Worm (Caenorhabditis elegans) whole organism, early embryonic: ENCODE results near the gene R02D3.8.

Experiments used
- B0310.2 ChIP-seq: sonication (generic microtip); optimal IDR thresholded peaks from 2 replicates; lab custom pipeline; 2016; ENCODE audit warnings: mild to moderate bottlenecking, missing genetic modification characterization, missing compliant biosample characterization
- F13C5.2 ChIP-seq: sonication (generic microtip); optimal IDR thresholded peaks from 2 replicates; lab custom pipeline; 2017; ENCODE audit warnings: mild to moderate bottlenecking, missing genetic modification characterization, inconsistent platforms, missing compliant biosample characterization
- ama-1 ChIP-seq: fragments of 150-350 bp; optimal IDR thresholded peaks from 2 replicates; lab custom pipeline; 2014
- ceh-13 ChIP-seq: fragments of 200-800 bp; sonication (Bioruptor generic); optimal IDR thresholded peaks from 2 replicates; lab custom pipeline; 2018; ENCODE audit warnings: mild to moderate bottlenecking, missing genetic modification characterization, missing compliant biosample characterization
- ceh-36 ChIP-seq: sonication (generic microtip); optimal IDR thresholded peaks from 2 replicates; lab custom pipeline; 2016; ENCODE audit warnings: missing genetic modification characterization, inconsistent platforms, missing compliant biosample characterization
- ets-7 ChIP-seq: sonication (generic microtip); optimal IDR thresholded peaks from 2 replicates; lab custom pipeline; 2016; ENCODE audit warnings: missing genotype, missing genetic modification characterization, missing compliant biosample characterization
- flt-1 ChIP-seq: fragments of 200-800 bp; sonication (Bioruptor generic); IDR thresholded peaks from 2 replicates; pipeline ENCODE4 v1.3.6; 2022; ENCODE audit warnings: missing genetic modification characterization, missing compliant biosample characterization
- hmbx-1 ChIP-seq: sonication (generic microtip); optimal IDR thresholded peaks from 2 replicates; lab custom pipeline; 2016; ENCODE audit warnings: mild to moderate bottlenecking, missing genetic modification characterization, missing compliant biosample characterization
- pes-1 ChIP-seq: fragments of 200-800 bp; sonication (Bioruptor generic); IDR thresholded peaks from 2 replicates; pipeline ENCODE4 v1.3.6; 2022; ENCODE audit warnings: missing genetic modification reagents, missing genetic modification characterization, missing compliant biosample characterization
- sea-1 ChIP-seq: fragments of 200-800 bp; sonication (Bioruptor generic); conservative IDR thresholded peaks from 2 replicates; pipeline ENCODE4 v1.3.6; 2022; ENCODE audit warnings: missing genetic modification characterization, missing compliant biosample characterization
- tbx-11 ChIP-seq: fragments of 200-800 bp; sonication (Bioruptor generic); IDR thresholded peaks from 2 replicates; pipeline ENCODE4 v1.3.6; 2022; ENCODE audit warnings: missing genetic modification characterization, missing compliant biosample characterization
- tbx-37 ChIP-seq: fragments of 200-800 bp; sonication (Bioruptor generic); conservative IDR thresholded peaks from 2 replicates; pipeline ENCODE4 v1.3.6; 2022; ENCODE audit warnings: missing genetic modification reagents, missing genetic modification characterization, missing compliant biosample characterization

DNA sequence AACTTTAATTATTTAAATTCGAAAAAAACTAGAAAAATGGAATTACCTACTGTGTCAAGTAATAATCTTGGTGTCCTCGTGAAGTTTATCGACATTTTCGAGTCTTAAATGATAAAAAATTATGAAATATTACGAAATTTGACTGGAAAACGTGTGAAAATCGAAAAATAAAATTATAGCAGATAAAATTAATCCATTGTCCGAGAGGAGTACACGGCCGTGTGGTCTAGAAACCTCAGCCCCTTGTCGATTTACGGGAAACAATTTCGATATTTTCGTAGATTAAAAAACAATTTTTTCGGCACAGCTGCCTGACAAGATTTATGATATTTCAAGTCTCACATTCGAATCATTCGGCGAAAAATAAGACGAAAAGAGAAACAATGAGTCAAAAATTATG lies at the start of gene R02D3.8:
- TF ChIP-seq ama-1 (no peak), ceh-36 (tag; lab: Kevin White, UChicago) (no peak), ets-7 (no peak), hmbx-1 (tag; lab: Kevin White, UChicago) (no peak), B0310.2 (tag; lab: Kevin White, UChicago) (no peak), ceh-13 (GFP tag; lab: Kevin White, UChicago) (no peak), tbx-11 (GFP tag; lab: Robert Waterston, UW) (no peak), pes-1 (GFP tag; lab: Robert Waterston, UW) (no peak), tbx-37 (GFP tag; lab: Robert Waterston, UW) (no peak), F13C5.2 (tag; lab: Kevin White, UChicago) (no peak), sea-1 (no peak), flt-1 (GFP tag; lab: Robert Waterston, UW) (no peak)
